Worm (Caenorhabditis elegans) whole organism, young adult: ENCODE data around the gene gbh-2.

ENCODE experiments used
- B0035.1 ChIP-seq: sonication (generic microtip); optimal IDR thresholded peaks from 2 replicates; lab custom pipeline; 2016; ENCODE audit warnings: missing genetic modification characterization, mild to moderate bottlenecking, missing compliant biosample characterization, missing genotype, missing genetic modification reagents
- D2030.7 ChIP-seq: fragments of 200-800 bp; sonication (Bioruptor generic); IDR thresholded peaks from 2 replicates; pipeline ENCODE4 v1.3.6; 2022; ENCODE audit warnings: missing genetic modification reagents, missing genetic modification characterization, missing compliant biosample characterization
- F22D6.2 ChIP-seq: sonication (generic microtip); optimal IDR thresholded peaks from 2 replicates; lab custom pipeline; 2016; ENCODE audit warnings: mild to moderate bottlenecking, missing genetic modification characterization, missing compliant biosample characterization
- F23B12.7 ChIP-seq: sonication (generic microtip); optimal IDR thresholded peaks from 2 replicates; lab custom pipeline; 2017; ENCODE audit warnings: missing genetic modification characterization, mild to moderate bottlenecking, missing compliant biosample characterization, antibody characterized with exemption, moderate library complexity; ENCODE audit not compliant: insufficient read depth
- F33H1.4 ChIP-seq: fragments of 200-800 bp; sonication (Bioruptor generic); IDR thresholded peaks from 2 replicates; pipeline ENCODE4 v1.3.6; 2022; ENCODE audit warnings: missing genetic modification reagents, missing genetic modification characterization, missing compliant biosample characterization
- F49E8.2 ChIP-seq: sonication (generic microtip); optimal IDR thresholded peaks from 3 replicates; lab custom pipeline; 2017; ENCODE audit warnings: missing genetic modification characterization, mild to moderate bottlenecking, missing compliant biosample characterization, antibody characterized with exemption, moderate library complexity; ENCODE audit not compliant: insufficient read depth
- F52B5.7 ChIP-seq: sonication (generic microtip); optimal IDR thresholded peaks from 2 replicates; lab custom pipeline; 2016; ENCODE audit warnings: mild to moderate bottlenecking, missing genetic modification characterization, missing compliant biosample characterization
- ZK185.1 ChIP-seq: sonication (generic microtip); optimal IDR thresholded peaks from 2 replicates; lab custom pipeline; 2016; ENCODE audit warnings: mild to moderate bottlenecking, missing genetic modification characterization, missing compliant biosample characterization; ENCODE audit not compliant: poor library complexity, severe bottlenecking
- aptf-2 ChIP-seq: fragments of 200-800 bp; sonication (Bioruptor generic); conservative IDR thresholded peaks from 2 replicates; pipeline ENCODE4 v1.3.6; 2022; ENCODE audit warnings: missing genetic modification reagents, missing genetic modification characterization, missing compliant biosample characterization
- ceh-91 ChIP-seq: fragments of 200-800 bp; sonication (Bioruptor generic); IDR thresholded peaks from 2 replicates; pipeline ENCODE4 v1.3.6; 2022; ENCODE audit warnings: missing genetic modification reagents, missing genetic modification characterization, missing compliant biosample characterization
- dox-1 ChIP-seq: fragments of 200-800 bp; sonication (Bioruptor generic); IDR thresholded peaks from 2 replicates; pipeline ENCODE4 v1.3.6; 2022; ENCODE audit warnings: missing genetic modification reagents, missing genetic modification characterization, missing compliant biosample characterization
- dpl-1 ChIP-seq: fragments of 150-350 bp; optimal IDR thresholded peaks from 2 replicates; lab custom pipeline; 2014; ENCODE audit warnings: missing biosample characterization, missing genetic modification reagents, missing genetic modification characterization
- efl-1 ChIP-seq: fragments of 150-350 bp; optimal IDR thresholded peaks from 2 replicates; lab custom pipeline; 2014; ENCODE audit warnings: missing biosample characterization, missing genetic modification reagents, missing genetic modification characterization
- him-1 ChIP-seq: sonication (generic microtip); optimal IDR thresholded peaks from 2 replicates; lab custom pipeline; 2016; ENCODE audit warnings: missing genotype, missing genetic modification reagents, missing genetic modification characterization, missing compliant biosample characterization
- hlh-26 ChIP-seq: fragments of 200-800 bp; sonication (Bioruptor generic); conservative IDR thresholded peaks from 2 replicates; pipeline ENCODE4 v1.3.6; 2022; ENCODE audit warnings: missing genetic modification reagents, missing genetic modification characterization, missing compliant biosample characterization
- hsf-1 ChIP-seq: fragments of 200-800 bp; sonication (Bioruptor generic); IDR thresholded peaks from 2 replicates; pipeline ENCODE4 v1.3.6; 2022; ENCODE audit warnings: missing genetic modification reagents, missing genetic modification characterization, missing compliant biosample characterization
- lin-54 ChIP-seq: fragments of 200-800 bp; sonication (Bioruptor generic); optimal IDR thresholded peaks from 2 replicates; lab custom pipeline; 2018; ENCODE audit warnings: mild to moderate bottlenecking, missing genetic modification characterization, missing compliant biosample characterization
- lir-1 ChIP-seq: fragments of 200-800 bp; sonication (Bioruptor generic); conservative IDR thresholded peaks from 2 replicates; pipeline ENCODE4 v1.3.6; 2022; ENCODE audit warnings: missing genetic modification reagents, missing genetic modification characterization, missing compliant biosample characterization
- lsl-1 ChIP-seq: fragments of 200-800 bp; sonication (Bioruptor generic); optimal IDR thresholded peaks from 2 replicates; lab custom pipeline; 2018; ENCODE audit warnings: mild to moderate bottlenecking, missing genetic modification characterization, moderate library complexity, missing compliant biosample characterization
- madf-3 ChIP-seq: fragments of 200-800 bp; sonication (Bioruptor generic); IDR thresholded peaks from 2 replicates; pipeline ENCODE4 v1.3.6; 2022; ENCODE audit warnings: missing genetic modification reagents, missing genetic modification characterization, missing compliant biosample characterization
- madf-6 ChIP-seq: fragments of 200-800 bp; sonication (Bioruptor generic); IDR thresholded peaks from 2 replicates; pipeline ENCODE4 v1.3.6; 2022; ENCODE audit warnings: missing genetic modification reagents, missing genetic modification characterization, missing compliant biosample characterization
- madf-8 ChIP-seq: fragments of 200-800 bp; sonication (Bioruptor generic); conservative IDR thresholded peaks from 2 replicates; pipeline ENCODE4 v1.3.6; 2022; ENCODE audit warnings: missing genetic modification reagents, missing genetic modification characterization, missing compliant biosample characterization
- nhr-80 ChIP-seq: sonication (generic microtip); optimal IDR thresholded peaks from 2 replicates; lab custom pipeline; 2016; ENCODE audit warnings: missing genetic modification characterization, missing compliant biosample characterization
- nhr-90 ChIP-seq: sonication (generic microtip); optimal IDR thresholded peaks from 2 replicates; lab custom pipeline; 2016; ENCODE audit warnings: missing genotype, mild to moderate bottlenecking, missing genetic modification characterization, missing compliant biosample characterization
- rcor-1 ChIP-seq: fragments of 200-800 bp; sonication (Bioruptor generic); IDR thresholded peaks from 2 replicates; pipeline ENCODE4 v1.3.6; 2022; ENCODE audit warnings: missing genetic modification reagents, missing genetic modification characterization, missing compliant biosample characterization
- sdz-38 ChIP-seq: sonication (generic microtip); optimal IDR thresholded peaks from 2 replicates; lab custom pipeline; 2016; ENCODE audit warnings: missing genotype, missing genetic modification characterization, missing compliant biosample characterization
- snpc-3.4 ChIP-seq: sonication (generic microtip); optimal IDR thresholded peaks from 2 replicates; lab custom pipeline; 2017; ENCODE audit warnings: missing genetic modification characterization, mild to moderate bottlenecking, missing compliant biosample characterization, antibody characterized with exemption, moderate library complexity, missing genotype, missing genetic modification reagents
- tbx-9 ChIP-seq: sonication (generic microtip); optimal IDR thresholded peaks from 2 replicates; lab custom pipeline; 2016; ENCODE audit warnings: borderline replicate concordance, missing genetic modification characterization, inconsistent platforms, missing compliant biosample characterization
- tlf-1 ChIP-seq: fragments of 200-800 bp; sonication (Bioruptor generic); optimal IDR thresholded peaks from 2 replicates; lab custom pipeline; 2018; ENCODE audit warnings: mild to moderate bottlenecking, missing genetic modification characterization, missing compliant biosample characterization
- xnd-1 ChIP-seq: sonication (generic microtip); optimal IDR thresholded peaks from 2 replicates; lab custom pipeline; 2016; ENCODE audit warnings: missing genotype, missing genetic modification reagents, missing genetic modification characterization, missing compliant biosample characterization
- ztf-18 ChIP-seq: sonication (generic microtip); optimal IDR thresholded peaks from 2 replicates; lab custom pipeline; 2016; ENCODE audit warnings: missing genotype, mild to moderate bottlenecking, missing genetic modification characterization, missing compliant biosample characterization

Gene gbh-2

ce11 chrII:8451425-8451824 lies 34.3 kb upstream of the gbh-2 start:
- no peak for TF ChIP-seq ztf-18 (tag; lab: Kevin White, UChicago)
- TF ChIP-seq B0035.1 (tag; lab: Kevin White, UChicago) = no peak
- TF ChIP-seq dox-1 (GFP tag; lab: Robert Waterston, UW) = no peak
- no peak for TF ChIP-seq nhr-80 (tag; lab: Kevin White, UChicago)
- TF ChIP-seq, all 124 proteins: peak for 0

- TF ChIP-seq lir-1 (GFP tag; lab: Robert Waterston, UW) (no peak), aptf-2 (GFP tag; lab: Robert Waterston, UW) (no peak)
- TF ChIP-seq, all 124 proteins: peak for 0
Measured at ce11 chrII:8454513-8454912, 31.2 kb upstream of the gbh-2 start, which contains the start of gene F22B5.5. Gene F22B5.5 (minus strand): TSS chrII:8454613.

ce11 chrII:8456094-8456493 lies 29.6 kb upstream of the gbh-2 start, which contains the start of gene F22B5.6:
Gene F22B5.6 (minus strand): TSS chrII:8456194.
- no peak for TF ChIP-seq rcor-1

ce11 chrII:8456681-8457389 lies 28.8 kb upstream of the gbh-2 start:
- TF ChIP-seq F23B12.7 (tag; lab: Kevin White, UChicago) = no peak
- TF ChIP-seq xnd-1 (tag; lab: Kevin White, UChicago) = peak; percentile 81
- peak; percentile 94 for TF ChIP-seq madf-6 (GFP tag; lab: Robert Waterston, UW)
- TF ChIP-seq F49E8.2 (tag; lab: Kevin White, UChicago) = peak; percentile 60
- TF ChIP-seq dpl-1 (GFP tag; lab: Kevin White, UChicago) = peak; percentile 76
- TF ChIP-seq madf-8 (GFP tag; lab: Robert Waterston, UW) = peak; percentile 85
- TF ChIP-seq sdz-38 (tag; lab: Kevin White, UChicago) = no peak
- no peak for TF ChIP-seq ZK185.1 (tag; lab: Kevin White, UChicago)
- TF ChIP-seq tbx-9 (tag; lab: Kevin White, UChicago) = no peak
- TF ChIP-seq rcor-1 = no peak
- TF ChIP-seq efl-1 (GFP tag; lab: Kevin White, UChicago) = peak; percentile 89
- peak; percentile 48 for TF ChIP-seq tlf-1
- TF ChIP-seq D2030.7 (GFP tag; lab: Robert Waterston, UW) = peak; percentile 24; the same call in 1 of the 2 replicates
- TF ChIP-seq F33H1.4 (GFP tag; lab: Robert Waterston, UW) = peak; percentile 84
- peak; percentile 22 for TF ChIP-seq lin-54 (GFP tag; lab: Kevin White, UChicago)
- no peak for TF ChIP-seq lir-1 (GFP tag; lab: Robert Waterston, UW)
- TF ChIP-seq F52B5.7 (tag; lab: Kevin White, UChicago) = no peak
- TF ChIP-seq madf-3 (GFP tag; lab: Robert Waterston, UW) = no peak
- TF ChIP-seq lsl-1 (GFP tag; lab: Kevin White, UChicago) = peak; percentile 81
- peak; percentile 74 for TF ChIP-seq snpc-3.4 (tag; lab: Kevin White, UChicago)
- no peak for TF ChIP-seq him-1 (tag; lab: Kevin White, UChicago)
- TF ChIP-seq dox-1 (GFP tag; lab: Robert Waterston, UW) = 0 out of 2 replicates have a peak, but pooled peaks have one; percentile 18
- no peak for TF ChIP-seq hlh-26 (GFP tag; lab: Robert Waterston, UW)
- TF ChIP-seq nhr-90 (tag; lab: Kevin White, UChicago) = no peak
- peak; percentile 81 for TF ChIP-seq ceh-91 (GFP tag; lab: Robert Waterston, UW)
- TF ChIP-seq hsf-1 (GFP tag; lab: Robert Waterston, UW) = peak; percentile 74
- no peak for TF ChIP-seq F22D6.2 (tag; lab: Kevin White, UChicago)
